Worm (Caenorhabditis elegans) whole organism, L1 larva: ENCODE measurements around the gene ins-15.
A peak's percentile ranks its signal among the peaks of the same experiment; 100 is the strongest.

Source experiments
- C16A3.4 ChIP-seq: fragments of 150-350 bp; optimal IDR thresholded peaks from 2 replicates; lab custom pipeline; 2014; ENCODE audit warnings: missing biosample characterization, missing genetic modification characterization
- F16B12.6 ChIP-seq: fragments of 150-350 bp; optimal IDR thresholded peaks from 2 replicates; lab custom pipeline; 2014; ENCODE audit warnings: missing biosample characterization, missing genetic modification characterization
- Y116A8C.19 ChIP-seq: sonication (generic microtip); optimal IDR thresholded peaks from 2 replicates; lab custom pipeline; 2016; ENCODE audit warnings: missing compliant biosample characterization, missing genetic modification characterization, borderline replicate concordance
- ama-1 ChIP-seq: fragments of 150-350 bp; optimal IDR thresholded peaks from 2 replicates; lab custom pipeline; 2014
- ceh-63 ChIP-seq: fragments of 200-800 bp; sonication (Bioruptor generic); optimal IDR thresholded peaks from 2 replicates; lab custom pipeline; 2018; ENCODE audit warnings: mild to moderate bottlenecking, missing genetic modification characterization, missing compliant biosample characterization
- ceh-8 ChIP-seq: fragments of 200-800 bp; sonication (Bioruptor generic); optimal IDR thresholded peaks from 2 replicates; lab custom pipeline; 2018; ENCODE audit warnings: mild to moderate bottlenecking, missing genetic modification characterization, moderate library complexity, missing compliant biosample characterization
- ceh-88 ChIP-seq: fragments of 200-800 bp; sonication (Bioruptor generic); IDR thresholded peaks from 2 replicates; pipeline ENCODE4 v1.3.6; 2022; ENCODE audit warnings: missing genetic modification characterization, missing compliant biosample characterization
- dpl-1 ChIP-seq, 3 experiments: fragments of 150-350 bp in 2 of 3; sonication (generic microtip) in 1 of 3; optimal IDR thresholded peaks; 2 replicates each; lab custom pipeline; 2014 to 2017; ENCODE audit warnings: missing biosample characterization in 3 of 3, missing genetic modification characterization in 3 of 3, missing genetic modification reagents in 3 of 3
- dsc-1 ChIP-seq: sonication (generic microtip); optimal IDR thresholded peaks from 2 replicates; lab custom pipeline; 2016; ENCODE audit warnings: mild to moderate bottlenecking, missing genetic modification characterization, missing compliant biosample characterization
- efl-1 ChIP-seq, 4 experiments: fragments of 150-350 bp; optimal IDR thresholded peaks in 3 of 4; peaks in 1 of 4; 1 replicate in 1 of 4; 2 replicates in 3 of 4; lab custom pipeline; 2014; ENCODE audit warnings: missing biosample characterization in 2 of 4, missing genetic modification characterization in 2 of 4, missing genetic modification reagents in 2 of 4
- efl-3 ChIP-seq: fragments of 200-800 bp; sonication (Bioruptor generic); optimal IDR thresholded peaks from 2 replicates; lab custom pipeline; 2018; ENCODE audit warnings: mild to moderate bottlenecking, missing genetic modification characterization, missing compliant biosample characterization
- egl-27 ChIP-seq, 2 experiments: fragments of 150-350 bp in 1 of 2; sonication (generic microtip); optimal IDR thresholded peaks; 3 replicates each; lab custom pipeline; 2017 to 2018; ENCODE audit warnings: missing biosample characterization in 2 of 2, missing genetic modification characterization in 2 of 2, missing genetic modification reagents in 2 of 2
- ets-5 ChIP-seq: fragments of 200-800 bp; sonication (Bioruptor generic); IDR thresholded peaks from 2 replicates; pipeline ENCODE4 v1.3.6; 2022; ENCODE audit warnings: missing genetic modification characterization, missing compliant biosample characterization
- fkh-8 ChIP-seq: sonication (generic microtip); optimal IDR thresholded peaks from 2 replicates; lab custom pipeline; 2016; ENCODE audit warnings: mild to moderate bottlenecking, missing genetic modification characterization, missing compliant biosample characterization
- fos-1 ChIP-seq: fragments of 150-350 bp; optimal IDR thresholded peaks from 2 replicates; lab custom pipeline; 2014; ENCODE audit warnings: missing biosample characterization, missing genetic modification characterization
- grh-1 ChIP-seq: fragments of 200-800 bp; sonication (Bioruptor generic); IDR thresholded peaks from 2 replicates; pipeline ENCODE4 v1.3.6; 2022; ENCODE audit warnings: missing genetic modification reagents, missing genetic modification characterization, missing compliant biosample characterization
- hlh-4 ChIP-seq: sonication (generic microtip); optimal IDR thresholded peaks from 2 replicates; lab custom pipeline; 2016; ENCODE audit warnings: mild to moderate bottlenecking, missing genetic modification characterization, missing compliant biosample characterization
- hpl-2 ChIP-seq: fragments of 150-350 bp; optimal IDR thresholded peaks from 2 replicates; lab custom pipeline; 2014; ENCODE audit warnings: missing biosample characterization, missing genetic modification reagents, missing genetic modification characterization
- irx-1 ChIP-seq: sonication (generic microtip); optimal IDR thresholded peaks from 2 replicates; lab custom pipeline; 2016; ENCODE audit warnings: missing genetic modification characterization, missing compliant biosample characterization
- isw-1 ChIP-seq: fragments of 200-800 bp; sonication (Bioruptor generic); IDR thresholded peaks from 2 replicates; pipeline ENCODE4 v1.3.6; 2022; ENCODE audit warnings: missing genetic modification characterization, missing compliant biosample characterization
- jun-1 ChIP-seq: fragments of 150-350 bp; optimal IDR thresholded peaks from 2 replicates; lab custom pipeline; 2014; ENCODE audit warnings: missing biosample characterization, missing genetic modification reagents, missing genetic modification characterization
- lin-14 ChIP-seq: fragments of 200-800 bp; sonication (Bioruptor generic); optimal IDR thresholded peaks from 2 replicates; lab custom pipeline; 2018; ENCODE audit warnings: mild to moderate bottlenecking, missing genetic modification characterization, moderate library complexity, missing compliant biosample characterization
- lin-35 ChIP-seq, 2 experiments: fragments of 150-350 bp; optimal IDR thresholded peaks; 2 replicates each; lab custom pipeline; 2014; ENCODE audit warnings: missing biosample characterization in 2 of 2, missing genetic modification characterization in 2 of 2, missing genetic modification reagents in 2 of 2
- lin-39 ChIP-seq: fragments of 150-350 bp; optimal IDR thresholded peaks from 2 replicates; lab custom pipeline; 2014; ENCODE audit warnings: missing biosample characterization, missing genetic modification reagents, missing genetic modification characterization
- mab-9 ChIP-seq: fragments of 200-800 bp; sonication (Bioruptor generic); IDR thresholded peaks from 2 replicates; pipeline ENCODE4 v1.3.6; 2022; ENCODE audit warnings: missing genetic modification reagents, missing genetic modification characterization, missing compliant biosample characterization
- mdl-1 ChIP-seq, 2 experiments: fragments of 150-350 bp; optimal IDR thresholded peaks; 2 replicates each; lab custom pipeline; 2014 to 2017; ENCODE audit warnings: missing biosample characterization in 2 of 2, missing genetic modification characterization in 2 of 2, inconsistent platforms in 1 of 2
- mef-2 ChIP-seq: fragments of 150-350 bp; optimal IDR thresholded peaks from 2 replicates; lab custom pipeline; 2014; ENCODE audit warnings: missing biosample characterization, missing genetic modification characterization
- mep-1 ChIP-seq: fragments of 150-350 bp; optimal IDR thresholded peaks from 2 replicates; lab custom pipeline; 2014; ENCODE audit warnings: missing biosample characterization, missing genetic modification characterization
- nhr-11 ChIP-seq: fragments of 150-350 bp; optimal IDR thresholded peaks from 2 replicates; lab custom pipeline; 2014; ENCODE audit warnings: missing biosample characterization, missing genetic modification characterization
- nhr-12 ChIP-seq: sonication (generic microtip); optimal IDR thresholded peaks from 2 replicates; lab custom pipeline; 2017; ENCODE audit warnings: missing biosample characterization, missing genetic modification characterization
- nhr-19 ChIP-seq: fragments of 200-800 bp; sonication (Bioruptor generic); conservative IDR thresholded peaks from 2 replicates; pipeline ENCODE4 v1.3.6; 2022; ENCODE audit warnings: missing genetic modification characterization, missing compliant biosample characterization
- nhr-237 ChIP-seq: fragments of 150-350 bp; optimal IDR thresholded peaks from 2 replicates; lab custom pipeline; 2014; ENCODE audit warnings: missing biosample characterization, missing genetic modification characterization
- nhr-28 ChIP-seq: fragments of 150-350 bp; optimal IDR thresholded peaks from 2 replicates; lab custom pipeline; 2014; ENCODE audit warnings: missing biosample characterization, missing genetic modification characterization
- nhr-47 ChIP-seq: sonication (generic microtip); optimal IDR thresholded peaks from 2 replicates; lab custom pipeline; 2016; ENCODE audit warnings: mild to moderate bottlenecking, missing genetic modification characterization, moderate library complexity, missing compliant biosample characterization
- nhr-71 ChIP-seq: sonication (generic microtip); optimal IDR thresholded peaks from 2 replicates; lab custom pipeline; 2016; ENCODE audit warnings: mild to moderate bottlenecking, missing genetic modification characterization, moderate library complexity, missing compliant biosample characterization
- pax-3 ChIP-seq: fragments of 200-800 bp; sonication (Bioruptor generic); optimal IDR thresholded peaks from 2 replicates; lab custom pipeline; 2018; ENCODE audit warnings: mild to moderate bottlenecking, missing genetic modification characterization, moderate library complexity, missing compliant biosample characterization
- skn-1 ChIP-seq: fragments of 150-350 bp; optimal IDR thresholded peaks from 2 replicates; lab custom pipeline; 2014; ENCODE audit warnings: missing biosample characterization, missing genetic modification characterization
- snpc-4 ChIP-seq: fragments of 150-350 bp; optimal IDR thresholded peaks from 2 replicates; lab custom pipeline; 2014; ENCODE audit warnings: missing biosample characterization, missing genetic modification characterization
- sox-4 ChIP-seq: sonication (generic microtip); optimal IDR thresholded peaks from 2 replicates; lab custom pipeline; 2016; ENCODE audit warnings: missing genetic modification characterization, missing compliant biosample characterization
- sup-37 ChIP-seq: fragments of 200-800 bp; sonication (Bioruptor generic); optimal IDR thresholded peaks from 2 replicates; lab custom pipeline; 2018; ENCODE audit warnings: mild to moderate bottlenecking, missing genetic modification characterization, missing compliant biosample characterization
- tlp-1 ChIP-seq: fragments of 150-350 bp; optimal IDR thresholded peaks from 2 replicates; lab custom pipeline; 2014; ENCODE audit warnings: missing biosample characterization, missing genetic modification characterization
- unc-130 ChIP-seq: fragments of 150-350 bp; optimal IDR thresholded peaks from 2 replicates; lab custom pipeline; 2017; ENCODE audit warnings: missing biosample characterization, missing genetic modification characterization, inconsistent platforms
- unc-62 ChIP-seq: fragments of 150-350 bp; optimal IDR thresholded peaks from 2 replicates; lab custom pipeline; 2014; ENCODE audit warnings: missing biosample characterization, missing genetic modification reagents, missing genetic modification characterization
- unc-86 ChIP-seq: sonication (generic microtip); optimal IDR thresholded peaks from 2 replicates; lab custom pipeline; 2016; ENCODE audit warnings: missing genetic modification characterization, missing compliant biosample characterization
- unc-98 ChIP-seq: fragments of 200-800 bp; sonication (Bioruptor generic); IDR thresholded peaks from 2 replicates; pipeline ENCODE4 v1.3.6; 2022; ENCODE audit warnings: missing genetic modification characterization, missing compliant biosample characterization
- vab-15 ChIP-seq: sonication (generic microtip); optimal IDR thresholded peaks from 2 replicates; lab custom pipeline; 2017; ENCODE audit warnings: missing genotype, mild to moderate bottlenecking, missing genetic modification characterization, missing compliant biosample characterization
- xbp-1 ChIP-seq: sonication (generic microtip); optimal IDR thresholded peaks from 2 replicates; lab custom pipeline; 2016; ENCODE audit warnings: missing genetic modification characterization, missing compliant biosample characterization
- zag-1 ChIP-seq: fragments of 150-350 bp; optimal IDR thresholded peaks from 2 replicates; lab custom pipeline; 2014; ENCODE audit warnings: missing biosample characterization, missing genetic modification characterization

The ins-15 gene

ce11 chrII:6749422-6749821 is 4.9 kb upstream of the ins-15 start, which contains the start of gene F41G3.10:
TSS of gene F41G3.10 (minus strand) at chrII:6749522.
- TF ChIP-seq unc-98 (GFP tag; lab: Robert Waterston, UW), result no peak
- TF ChIP-seq mep-1 (tag; lab: Kevin White, UChicago), result no peak
- no peak for TF ChIP-seq unc-62 (GFP tag; lab: Kevin White, UChicago)
- TF ChIP-seq mab-9, result no peak
- TF ChIP-seq lin-39 (tag; lab: Kevin White, UChicago), result no peak
- TF ChIP-seq C16A3.4 (tag; lab: Kevin White, UChicago), result no peak
- TF ChIP-seq mdl-1 (tag; optimal IDR thresholded peaks at IDR 0.05; lab: Kevin White, UChicago), result no peak
- no peak for TF ChIP-seq lin-14 (GFP tag; lab: Kevin White, UChicago)
- no peak for TF ChIP-seq grh-1 (GFP tag; lab: Robert Waterston, UW)
- TF ChIP-seq dpl-1 (GFP tag; optimal IDR thresholded peaks at IDR 0.05; lab: Kevin White, UChicago), result no peak
- no peak for TF ChIP-seq dsc-1 (tag; lab: Kevin White, UChicago)
- no peak for TF ChIP-seq tlp-1 (tag; lab: Kevin White, UChicago)
- no peak for TF ChIP-seq ceh-88 (GFP tag; lab: Robert Waterston, UW)
- no peak for TF ChIP-seq mef-2 (tag; lab: Kevin White, UChicago)

- TF ChIP-seq egl-27 (tag; optimal IDR thresholded peaks at IDR 0.05; lab: Kevin White, UChicago) (no peak), zag-1 (tag; lab: Kevin White, UChicago) (no peak), mef-2 (tag; lab: Kevin White, UChicago) (no peak), ama-1 (no peak), dpl-1 (GFP tag; optimal IDR thresholded peaks at IDR 0.05; lab: Kevin White, UChicago) (no peak), irx-1 (tag; lab: Kevin White, UChicago) (no peak)
Measured at ce11 chrII:6746404-6746803, 1.9 kb upstream of the ins-15 start, which contains the start of gene F41G3.5. TSS of gene F41G3.5 (plus strand) at chrII:6746704.

ce11 chrII:6745783-6746182 is 1.2 kb upstream of the ins-15 start, which contains the start of gene ins-14:
TSS of gene ins-14 (minus strand) at chrII:6745814.
- TF ChIP-seq vab-15 (tag; lab: Kevin White, UChicago) (no peak), nhr-71 (peak; percentile 53), unc-86 (no peak), hpl-2 (GFP tag; lab: Kevin White, UChicago) (no peak), nhr-11 (tag; lab: Kevin White, UChicago) (no peak), ceh-63 (GFP tag; lab: Kevin White, UChicago) (no peak), fos-1 (tag; lab: Kevin White, UChicago) (peak; percentile 33), egl-27 (tag; optimal IDR thresholded peaks at IDR 0.05; lab: Kevin White, UChicago) (no peak), F16B12.6 (tag; lab: Kevin White, UChicago) (no peak), lin-14 (GFP tag; lab: Kevin White, UChicago) (no peak), nhr-12 (tag; lab: Kevin White, UChicago) (no peak), sox-4 (tag; lab: Kevin White, UChicago) (peak; percentile 28), skn-1 (no peak), C16A3.4 (tag; lab: Kevin White, UChicago) (no peak), ets-5 (GFP tag; lab: Robert Waterston, UW) (no peak), ama-1 (no peak), fkh-8 (peak; percentile 80), jun-1 (tag; lab: Kevin White, UChicago) (no peak), mef-2 (tag; lab: Kevin White, UChicago) (no peak), unc-62 (GFP tag; lab: Kevin White, UChicago) (no peak), efl-3 (GFP tag; lab: Kevin White, UChicago) (no peak), nhr-237 (no peak), sup-37 (no peak), unc-130 (tag; lab: Kevin White, UChicago) (no peak), pax-3 (tag; lab: Kevin White, UChicago) (peak; percentile 50), efl-1 (optimal IDR thresholded peaks at IDR 0.05; lab: Kevin White, UChicago) (no peak), efl-1 (GFP tag; optimal IDR thresholded peaks at IDR 0.05 in 1 of 2; lab: Kevin White, UChicago) (peak in 1 of 2 experiments; percentile 75), unc-98 (GFP tag; lab: Robert Waterston, UW) (no peak), xbp-1 (tag; lab: Kevin White, UChicago) (no peak), Y116A8C.19 (tag; lab: Kevin White, UChicago) (no peak), hlh-4 (tag; lab: Kevin White, UChicago) (no peak), dpl-1 (GFP tag; optimal IDR thresholded peaks at IDR 0.05; lab: Kevin White, UChicago) (no peak), lin-35 (GFP tag; optimal IDR thresholded peaks at IDR 0.05; lab: Kevin White, UChicago) (no peak), nhr-19 (GFP tag; lab: Robert Waterston, UW) (no peak), nhr-28 (tag; lab: Kevin White, UChicago) (no peak), ceh-8 (GFP tag; lab: Kevin White, UChicago) (no peak), snpc-4 (no peak), nhr-47 (tag; lab: Kevin White, UChicago) (no peak), isw-1 (GFP tag; lab: Robert Waterston, UW) (no peak), dsc-1 (tag; lab: Kevin White, UChicago) (peak; percentile 96)
